Fruit fly (Drosophila melanogaster): Measurements from ENCODE around the gene CG43348.

DNA sequence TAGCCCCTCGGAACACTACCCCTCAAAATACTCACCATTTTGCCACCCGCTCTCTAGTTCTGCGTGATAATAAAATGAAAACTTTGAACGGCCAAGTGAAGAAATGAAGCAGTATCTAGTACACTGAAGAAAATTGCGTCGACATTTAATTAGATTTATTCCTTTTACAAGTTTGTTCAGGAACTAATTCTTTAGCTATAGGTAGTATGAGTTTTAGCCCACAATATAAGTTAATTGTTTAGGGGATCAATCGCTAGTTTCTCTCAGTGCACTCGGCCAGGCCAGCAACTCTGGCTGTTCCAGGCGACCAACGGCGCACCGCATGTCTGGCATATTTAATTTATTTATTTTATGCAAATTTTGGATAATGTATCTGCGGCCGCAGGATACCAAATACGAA lies 31.5 kb downstream of the CG43348 start:
- no peak for TF ChIP-seq ttk (optimal IDR thresholded peaks at IDR 0.05)
- no peak for TF ChIP-seq Sin3A (optimal IDR thresholded peaks at IDR 0.05)
- TF ChIP-seq psq (optimal IDR thresholded peaks at IDR 0.05) = no peak
- TF ChIP-seq insv (optimal IDR thresholded peaks at IDR 0.05) = no peak
